Fruit fly (Drosophila melanogaster): Measurements from ENCODE around the gene RhoGEF64C.

The RhoGEF64C gene

DNA sequence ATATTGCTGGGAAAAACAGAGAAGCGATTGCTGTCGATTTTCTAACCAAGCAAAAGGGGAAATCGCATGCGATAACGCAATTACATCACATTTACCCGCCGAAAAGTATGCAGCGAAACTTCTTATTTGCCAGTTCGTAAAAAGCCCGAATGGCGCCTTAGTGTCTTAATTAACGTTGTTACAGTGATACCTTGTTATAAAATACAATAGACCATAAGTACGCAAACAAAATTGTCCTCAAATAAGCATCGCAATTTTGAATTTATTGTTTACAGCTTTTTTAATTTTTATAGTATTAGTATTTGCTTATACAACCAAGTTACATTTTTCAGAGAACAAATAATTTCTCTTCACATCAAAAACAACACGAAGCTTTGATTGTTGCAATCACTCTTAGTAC lies 1.9 kb upstream of the RhoGEF64C start (continued):
- TF ChIP-seq sisA (GFP tag; IDR thresholded peaks at IDR 0.05) (peak; percentile 45), CG8089 (GFP tag; optimal IDR thresholded peaks at IDR 0.05) (no peak), CG30403 (GFP tag; optimal IDR thresholded peaks at IDR 0.05) (peak; percentile 27), CG4282 (GFP tag; optimal IDR thresholded peaks at IDR 0.05) (no peak), CG9876 (GFP tag; optimal IDR thresholded peaks at IDR 0.05) (no peak), Bdp1 (GFP tag; optimal IDR thresholded peaks at IDR 0.05) (no peak), sr (GFP tag; IDR thresholded peaks at IDR 0.05) (no peak), slbo (GFP tag; IDR thresholded peaks at IDR 0.05) (peak; percentile 64), Ssrp (tag; optimal IDR thresholded peaks at IDR 0.05) (peak; percentile 23), chn (GFP tag; optimal IDR thresholded peaks at IDR 0.05) (peak; percentile 1), peb (GFP tag; IDR thresholded peaks at IDR 0.05) (peak; percentile 35; the same call in 1 of the 2 replicates), az2 (GFP tag; optimal IDR thresholded peaks at IDR 0.05) (peak; percentile 32), zfh1 (GFP tag; IDR thresholded peaks at IDR 0.05) (peak; percentile 59; the same call in 2 of the 3 replicates), lmd (GFP tag; IDR thresholded peaks at IDR 0.05) (peak; percentile 47; the same call in 1 of the 2 replicates), Hr3 (GFP tag; optimal IDR thresholded peaks at IDR 0.05) (no peak), Hr51 (GFP tag; optimal IDR thresholded peaks at IDR 0.05) (peak in 1 of 2 experiments; percentile 32), phol (tag; optimal IDR thresholded peaks at IDR 0.05) (peak; percentile 23), nmo (GFP tag; optimal IDR thresholded peaks at IDR 0.05) (peak; percentile 17), NC2β (GFP tag; optimal IDR thresholded peaks at IDR 0.05) (peak; percentile 19), Adf1 (GFP tag; IDR thresholded peaks at IDR 0.05) (no peak), bsh (GFP tag; optimal IDR thresholded peaks at IDR 0.05) (peak in 1 of 2 experiments; percentile 44), disco-r (GFP tag; optimal IDR thresholded peaks at IDR 0.05) (no peak), CG11456 (GFP tag; IDR thresholded peaks at IDR 0.05) (peak; percentile 80), CG9932 (GFP tag; IDR thresholded peaks at IDR 0.05) (peak; percentile 60; the same call in 1 of the 2 replicates), Hsf (GFP tag; optimal IDR thresholded peaks at IDR 0.05) (peak; percentile 22), CG2199 (GFP tag; IDR thresholded peaks at IDR 0.05) (peak; percentile 73; the same call in 1 of the 3 replicates), unpg (GFP tag; optimal IDR thresholded peaks at IDR 0.05) (peak; percentile 41), CG11504 (tag; optimal IDR thresholded peaks at IDR 0.05) (peak; percentile 40), HLH3B (GFP tag; IDR thresholded peaks at IDR 0.05) (0 out of 2 replicates have a peak, but pooled peaks have one; percentile 12), Ravus (GFP tag; IDR thresholded peaks at IDR 0.05) (no peak), CG13287 (GFP tag; IDR thresholded peaks at IDR 0.05; ENCODE audit: partially characterized antibody) (peak; percentile 57; the same call in 1 of the 2 replicates), CG15269 (tag; optimal IDR thresholded peaks at IDR 0.05) (peak; percentile 35)

DNA sequence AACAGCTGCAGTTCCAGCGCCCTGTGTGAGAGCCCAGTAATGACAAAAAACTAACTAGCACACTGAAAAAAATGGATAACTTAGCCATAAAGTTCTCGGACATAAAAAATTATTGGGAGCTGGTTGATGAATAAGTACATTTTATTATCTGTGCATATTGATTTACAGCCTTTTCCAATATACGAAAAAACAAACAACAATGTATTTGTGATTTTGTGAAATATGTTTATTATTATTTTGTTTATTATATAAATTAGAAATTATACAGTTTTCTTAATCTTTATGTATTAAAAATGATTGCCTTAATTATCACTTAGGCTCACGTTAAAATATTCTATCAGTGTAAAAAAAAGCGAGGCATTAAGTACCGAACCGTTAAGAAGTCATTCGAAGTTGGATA lies 808 bp upstream of the RhoGEF64C start:
- no peak for TF ChIP-seq unc-4 (GFP tag; IDR thresholded peaks at IDR 0.05; ENCODE audit: partially characterized antibody)
- peak; percentile 34 for TF ChIP-seq row (GFP tag; IDR thresholded peaks at IDR 0.05)
- TF ChIP-seq ac (GFP tag; optimal IDR thresholded peaks at IDR 0.05): no peak
- no peak for TF ChIP-seq Fer2 (tag; optimal IDR thresholded peaks at IDR 0.05)
- no peak for TF ChIP-seq CG18764 (GFP tag; optimal IDR thresholded peaks at IDR 0.05)
- TF ChIP-seq stc (GFP tag; IDR thresholded peaks at IDR 0.05): no peak
- TF ChIP-seq CG4617 (GFP tag; optimal IDR thresholded peaks at IDR 0.05; ENCODE audit: borderline replicate concordance): no peak
- TF ChIP-seq CG6683 (GFP tag; optimal IDR thresholded peaks at IDR 0.05): no peak
- no peak for TF ChIP-seq CG12744 (GFP tag; optimal IDR thresholded peaks at IDR 0.05)
- no peak for TF ChIP-seq so (GFP tag; IDR thresholded peaks at IDR 0.05)
- no peak for TF ChIP-seq CG2120 (GFP tag; optimal IDR thresholded peaks at IDR 0.05)
- TF ChIP-seq CG13775 (GFP tag; optimal IDR thresholded peaks at IDR 0.05): no peak
- TF ChIP-seq trem (tag; optimal IDR thresholded peaks at IDR 0.05): peak; percentile 45
- TF ChIP-seq CG12104 (GFP tag; optimal IDR thresholded peaks at IDR 0.05): no peak
- TF ChIP-seq Hmx (GFP tag; optimal IDR thresholded peaks at IDR 0.05): no peak
- no peak for TF ChIP-seq Sin3A (optimal IDR thresholded peaks at IDR 0.05)
- TF ChIP-seq onecut (GFP tag; IDR thresholded peaks at IDR 0.05): no peak
- no peak for TF ChIP-seq fd102C (GFP tag; optimal IDR thresholded peaks at IDR 0.05)
- TF ChIP-seq Ets65A (GFP tag): no peak
- TF ChIP-seq peb (GFP tag; IDR thresholded peaks at IDR 0.05): no peak
- no peak for TF ChIP-seq Stat92E (GFP tag; optimal IDR thresholded peaks at IDR 0.05)
- TF ChIP-seq crp (GFP tag; optimal IDR thresholded peaks at IDR 0.05): no peak
